Worm (Caenorhabditis elegans) whole organism, L1 larva: ENCODE measurements around the gene C28A5.6.

Experiments used
- F16B12.6 ChIP-seq: fragments of 150-350 bp; optimal IDR thresholded peaks from 2 replicates; lab custom pipeline; 2014; ENCODE audit warnings: missing biosample characterization, missing genetic modification characterization
- Y116A8C.19 ChIP-seq: sonication (generic microtip); optimal IDR thresholded peaks from 2 replicates; lab custom pipeline; 2016; ENCODE audit warnings: missing compliant biosample characterization, missing genetic modification characterization, borderline replicate concordance
- aha-1 ChIP-seq: fragments of 150-350 bp; optimal IDR thresholded peaks from 2 replicates; lab custom pipeline; 2014; ENCODE audit warnings: missing biosample characterization, missing genetic modification characterization
- alr-1 ChIP-seq: fragments of 200-800 bp; sonication (Bioruptor generic); optimal IDR thresholded peaks from 2 replicates; lab custom pipeline; 2018; ENCODE audit warnings: borderline replicate concordance, mild to moderate bottlenecking, missing genetic modification characterization, missing compliant biosample characterization
- aly-2 ChIP-seq: fragments of 150-350 bp; optimal IDR thresholded peaks from 2 replicates; lab custom pipeline; 2014; ENCODE audit warnings: missing biosample characterization, missing genetic modification characterization
- ceh-63 ChIP-seq: fragments of 200-800 bp; sonication (Bioruptor generic); optimal IDR thresholded peaks from 2 replicates; lab custom pipeline; 2018; ENCODE audit warnings: mild to moderate bottlenecking, missing genetic modification characterization, missing compliant biosample characterization
- ceh-8 ChIP-seq: fragments of 200-800 bp; sonication (Bioruptor generic); optimal IDR thresholded peaks from 2 replicates; lab custom pipeline; 2018; ENCODE audit warnings: mild to moderate bottlenecking, missing genetic modification characterization, moderate library complexity, missing compliant biosample characterization
- ces-1 ChIP-seq: fragments of 150-350 bp; optimal IDR thresholded peaks from 2 replicates; lab custom pipeline; 2014; ENCODE audit warnings: missing biosample characterization, missing genetic modification reagents, missing genetic modification characterization
- egl-27 ChIP-seq, 2 experiments: fragments of 150-350 bp in 1 of 2; sonication (generic microtip); optimal IDR thresholded peaks; 3 replicates each; lab custom pipeline; 2017 to 2018; ENCODE audit warnings: missing biosample characterization in 2 of 2, missing genetic modification characterization in 2 of 2, missing genetic modification reagents in 2 of 2
- elt-3 ChIP-seq, 6 experiments: fragments of 150-350 bp in 1 of 6; sonication (generic microtip); optimal IDR thresholded peaks; 2 replicates each; lab custom pipeline; 2017 to 2018; ENCODE audit warnings: missing biosample characterization in 6 of 6, missing genetic modification characterization in 6 of 6, inconsistent platforms in 1 of 6
- ets-5 ChIP-seq: fragments of 200-800 bp; sonication (Bioruptor generic); IDR thresholded peaks from 2 replicates; pipeline ENCODE4 v1.3.6; 2022; ENCODE audit warnings: missing genetic modification characterization, missing compliant biosample characterization
- fkh-10 ChIP-seq: sonication (generic microtip); optimal IDR thresholded peaks from 2 replicates; lab custom pipeline; 2017; ENCODE audit warnings: missing biosample characterization, missing genetic modification reagents, missing genetic modification characterization
- fkh-4 ChIP-seq: sonication (generic microtip); optimal IDR thresholded peaks from 2 replicates; lab custom pipeline; 2016; ENCODE audit warnings: missing compliant biosample characterization, missing genetic modification characterization, borderline replicate concordance
- fkh-8 ChIP-seq: sonication (generic microtip); optimal IDR thresholded peaks from 2 replicates; lab custom pipeline; 2016; ENCODE audit warnings: mild to moderate bottlenecking, missing genetic modification characterization, missing compliant biosample characterization
- grh-1 ChIP-seq: fragments of 200-800 bp; sonication (Bioruptor generic); IDR thresholded peaks from 2 replicates; pipeline ENCODE4 v1.3.6; 2022; ENCODE audit warnings: missing genetic modification reagents, missing genetic modification characterization, missing compliant biosample characterization
- irx-1 ChIP-seq: sonication (generic microtip); optimal IDR thresholded peaks from 2 replicates; lab custom pipeline; 2016; ENCODE audit warnings: missing genetic modification characterization, missing compliant biosample characterization
- isw-1 ChIP-seq: fragments of 200-800 bp; sonication (Bioruptor generic); IDR thresholded peaks from 2 replicates; pipeline ENCODE4 v1.3.6; 2022; ENCODE audit warnings: missing genetic modification characterization, missing compliant biosample characterization
- jun-1 ChIP-seq: fragments of 150-350 bp; optimal IDR thresholded peaks from 2 replicates; lab custom pipeline; 2014; ENCODE audit warnings: missing biosample characterization, missing genetic modification reagents, missing genetic modification characterization
- lin-13 ChIP-seq: fragments of 150-350 bp; optimal IDR thresholded peaks from 2 replicates; lab custom pipeline; 2014; ENCODE audit warnings: missing biosample characterization, missing genetic modification reagents, missing genetic modification characterization
- lin-14 ChIP-seq: fragments of 200-800 bp; sonication (Bioruptor generic); optimal IDR thresholded peaks from 2 replicates; lab custom pipeline; 2018; ENCODE audit warnings: mild to moderate bottlenecking, missing genetic modification characterization, moderate library complexity, missing compliant biosample characterization
- lin-15B ChIP-seq: fragments of 150-350 bp; sonication (generic microtip); optimal IDR thresholded peaks from 3 replicates; lab custom pipeline; 2014; ENCODE audit warnings: missing biosample characterization, missing genetic modification characterization
- lin-39 ChIP-seq: fragments of 150-350 bp; optimal IDR thresholded peaks from 2 replicates; lab custom pipeline; 2014; ENCODE audit warnings: missing biosample characterization, missing genetic modification reagents, missing genetic modification characterization
- lir-3 ChIP-seq: sonication (generic microtip); optimal IDR thresholded peaks from 2 replicates; lab custom pipeline; 2016; ENCODE audit warnings: mild to moderate bottlenecking, missing genetic modification characterization, moderate library complexity, missing compliant biosample characterization; ENCODE audit not compliant: poor library complexity
- lsy-2 ChIP-seq, 2 experiments: fragments of 150-350 bp; optimal IDR thresholded peaks; 2 replicates each; lab custom pipeline; 2014; ENCODE audit warnings: missing biosample characterization in 2 of 2, missing genetic modification characterization in 2 of 2
- mef-2 ChIP-seq: fragments of 150-350 bp; optimal IDR thresholded peaks from 2 replicates; lab custom pipeline; 2014; ENCODE audit warnings: missing biosample characterization, missing genetic modification characterization
- nhr-11 ChIP-seq: fragments of 150-350 bp; optimal IDR thresholded peaks from 2 replicates; lab custom pipeline; 2014; ENCODE audit warnings: missing biosample characterization, missing genetic modification characterization
- nhr-12 ChIP-seq: sonication (generic microtip); optimal IDR thresholded peaks from 2 replicates; lab custom pipeline; 2017; ENCODE audit warnings: missing biosample characterization, missing genetic modification characterization
- nhr-19 ChIP-seq: fragments of 200-800 bp; sonication (Bioruptor generic); conservative IDR thresholded peaks from 2 replicates; pipeline ENCODE4 v1.3.6; 2022; ENCODE audit warnings: missing genetic modification characterization, missing compliant biosample characterization
- nhr-237 ChIP-seq: fragments of 150-350 bp; optimal IDR thresholded peaks from 2 replicates; lab custom pipeline; 2014; ENCODE audit warnings: missing biosample characterization, missing genetic modification characterization
- nhr-28 ChIP-seq: fragments of 150-350 bp; optimal IDR thresholded peaks from 2 replicates; lab custom pipeline; 2014; ENCODE audit warnings: missing biosample characterization, missing genetic modification characterization
- nhr-71 ChIP-seq: sonication (generic microtip); optimal IDR thresholded peaks from 2 replicates; lab custom pipeline; 2016; ENCODE audit warnings: mild to moderate bottlenecking, missing genetic modification characterization, moderate library complexity, missing compliant biosample characterization
- nhr-76 ChIP-seq: sonication (generic microtip); optimal IDR thresholded peaks from 2 replicates; lab custom pipeline; 2017; ENCODE audit warnings: missing biosample characterization, missing genetic modification characterization
- nhr-84 ChIP-seq: sonication (generic microtip); optimal IDR thresholded peaks from 2 replicates; lab custom pipeline; 2017; ENCODE audit warnings: missing biosample characterization, missing genetic modification characterization
- nhr-85 ChIP-seq: sonication (generic microtip); peaks from one replicate; lab custom pipeline; 2016; ENCODE audit warnings: missing genetic modification characterization, inconsistent platforms, missing compliant biosample characterization
- nhr-90 ChIP-seq: sonication (generic microtip); optimal IDR thresholded peaks from 2 replicates; lab custom pipeline; 2016; ENCODE audit warnings: mild to moderate bottlenecking, missing genetic modification characterization, missing compliant biosample characterization; ENCODE audit not compliant: poor library complexity
- pax-3 ChIP-seq: fragments of 200-800 bp; sonication (Bioruptor generic); optimal IDR thresholded peaks from 2 replicates; lab custom pipeline; 2018; ENCODE audit warnings: mild to moderate bottlenecking, missing genetic modification characterization, moderate library complexity, missing compliant biosample characterization
- skn-1 ChIP-seq: fragments of 150-350 bp; optimal IDR thresholded peaks from 2 replicates; lab custom pipeline; 2014; ENCODE audit warnings: missing biosample characterization, missing genetic modification characterization
- snpc-4 ChIP-seq: fragments of 150-350 bp; optimal IDR thresholded peaks from 2 replicates; lab custom pipeline; 2014; ENCODE audit warnings: missing biosample characterization, missing genetic modification characterization
- sox-4 ChIP-seq: sonication (generic microtip); optimal IDR thresholded peaks from 2 replicates; lab custom pipeline; 2016; ENCODE audit warnings: missing genetic modification characterization, missing compliant biosample characterization
- swsn-7 ChIP-seq: sonication (generic microtip); optimal IDR thresholded peaks from 2 replicates; lab custom pipeline; 2016; ENCODE audit warnings: missing genetic modification characterization, missing compliant biosample characterization
- tlp-1 ChIP-seq: fragments of 150-350 bp; optimal IDR thresholded peaks from 2 replicates; lab custom pipeline; 2014; ENCODE audit warnings: missing biosample characterization, missing genetic modification characterization
- unc-62 ChIP-seq: fragments of 150-350 bp; optimal IDR thresholded peaks from 2 replicates; lab custom pipeline; 2014; ENCODE audit warnings: missing biosample characterization, missing genetic modification reagents, missing genetic modification characterization
- unc-98 ChIP-seq: fragments of 200-800 bp; sonication (Bioruptor generic); IDR thresholded peaks from 2 replicates; pipeline ENCODE4 v1.3.6; 2022; ENCODE audit warnings: missing genetic modification characterization, missing compliant biosample characterization

Gene C28A5.6

ce11 chrIII:4429402-4429801, at the start of gene C28A5.6:
Gene C28A5.6, minus strand, starts transcription at chrIII:4429502.
- no peak for TF ChIP-seq nhr-90
- no peak for TF ChIP-seq snpc-4
- no peak for TF ChIP-seq ces-1 (GFP tag; lab: Kevin White, UChicago)
- no peak for TF ChIP-seq nhr-28 (tag; lab: Kevin White, UChicago)
- TF ChIP-seq unc-98 (GFP tag; lab: Robert Waterston, UW) = no peak
- no peak for TF ChIP-seq nhr-237 (tag; lab: Kevin White, UChicago)
- TF ChIP-seq aly-2 (tag; lab: Kevin White, UChicago) = no peak
- TF ChIP-seq sox-4 (tag; lab: Kevin White, UChicago) = no peak
- TF ChIP-seq lin-15B (tag; lab: Kevin White, UChicago) = no peak
- TF ChIP-seq fkh-4 (tag; lab: Kevin White, UChicago) = no peak
- no peak for TF ChIP-seq lin-13 (GFP tag; lab: Kevin White, UChicago)
- TF ChIP-seq swsn-7 (tag; lab: Kevin White, UChicago) = no peak
- no peak for TF ChIP-seq jun-1
- no peak for TF ChIP-seq pax-3
- TF ChIP-seq fkh-8 (tag; lab: Kevin White, UChicago) = no peak

DNA sequence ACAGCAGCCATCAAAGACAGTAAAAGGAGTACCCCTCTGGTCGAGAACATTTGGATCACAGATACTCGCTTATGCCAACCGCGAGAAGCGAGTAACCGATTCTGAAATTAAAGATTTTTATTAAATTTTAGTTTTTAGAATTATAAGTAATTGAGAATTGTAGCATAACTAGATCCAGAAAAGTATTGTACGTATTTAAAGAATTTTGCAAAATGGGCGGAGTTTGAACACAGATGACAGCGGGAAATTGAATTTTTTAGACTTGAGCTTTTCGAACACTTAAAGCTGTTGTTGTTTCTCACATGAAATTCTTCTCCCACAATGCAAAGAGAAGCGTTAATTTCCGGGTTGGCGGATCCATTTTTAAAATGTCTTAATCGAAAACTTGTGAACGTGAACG, 48.2 kb upstream of the C28A5.6 start, which contains the start of gene ins-17:
ins-17 (minus strand) TSS at position 101 of the 400 bp plus-strand sequence.
- no peak for TF ChIP-seq mef-2
- TF ChIP-seq nhr-12 (tag; lab: Kevin White, UChicago) = no peak
- TF ChIP-seq egl-27 (tag; optimal IDR thresholded peaks at IDR 0.05; lab: Kevin White, UChicago) = no peak
- TF ChIP-seq elt-3 (tag; optimal IDR thresholded peaks at IDR 0.05; lab: Kevin White, UChicago) = no peak
- TF ChIP-seq sox-4 (tag; lab: Kevin White, UChicago) = no peak
- TF ChIP-seq nhr-19 (GFP tag; lab: Robert Waterston, UW) = no peak

DNA sequence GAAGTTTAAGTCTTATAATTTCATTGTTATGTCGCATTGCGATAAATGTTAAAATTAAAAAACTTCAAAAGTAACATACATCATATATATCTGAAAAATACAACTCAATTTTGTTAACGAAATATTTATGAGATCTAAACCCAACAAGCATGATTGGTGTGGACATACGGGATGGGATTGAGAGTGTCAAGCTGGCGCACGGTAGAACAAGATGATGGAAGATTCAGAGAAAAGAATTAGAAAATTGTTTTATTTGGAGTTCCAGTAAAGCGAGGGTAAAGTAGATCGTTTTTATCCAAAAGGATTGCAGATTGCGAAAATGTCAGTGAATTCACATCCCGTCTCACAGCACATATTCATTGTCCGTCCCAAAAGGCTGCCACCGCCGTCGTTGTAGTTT, 47.5 kb upstream of the C28A5.6 start:
- TF ChIP-seq skn-1 (tag; lab: Kevin White, UChicago) = no peak
- TF ChIP-seq nhr-11 (tag; lab: Kevin White, UChicago) = no peak
- peak in 1 of 2 experiments; percentile 14 for TF ChIP-seq lsy-2 (tag; optimal IDR thresholded peaks at IDR 0.05; lab: Kevin White, UChicago)
- TF ChIP-seq ets-5 (GFP tag; lab: Robert Waterston, UW) = no peak

- TF ChIP-seq isw-1 (no peak), nhr-71 (no peak), lin-39 (tag; lab: Kevin White, UChicago) (no peak), elt-3 (tag; optimal IDR thresholded peaks at IDR 0.05; lab: Kevin White, UChicago) (no peak), unc-62 (GFP tag; lab: Kevin White, UChicago) (no peak), lsy-2 (tag; optimal IDR thresholded peaks at IDR 0.05; lab: Kevin White, UChicago) (no peak)
Measured at ce11 chrIII:4476313-4476712, 47.0 kb upstream of the C28A5.6 start.

DNA sequence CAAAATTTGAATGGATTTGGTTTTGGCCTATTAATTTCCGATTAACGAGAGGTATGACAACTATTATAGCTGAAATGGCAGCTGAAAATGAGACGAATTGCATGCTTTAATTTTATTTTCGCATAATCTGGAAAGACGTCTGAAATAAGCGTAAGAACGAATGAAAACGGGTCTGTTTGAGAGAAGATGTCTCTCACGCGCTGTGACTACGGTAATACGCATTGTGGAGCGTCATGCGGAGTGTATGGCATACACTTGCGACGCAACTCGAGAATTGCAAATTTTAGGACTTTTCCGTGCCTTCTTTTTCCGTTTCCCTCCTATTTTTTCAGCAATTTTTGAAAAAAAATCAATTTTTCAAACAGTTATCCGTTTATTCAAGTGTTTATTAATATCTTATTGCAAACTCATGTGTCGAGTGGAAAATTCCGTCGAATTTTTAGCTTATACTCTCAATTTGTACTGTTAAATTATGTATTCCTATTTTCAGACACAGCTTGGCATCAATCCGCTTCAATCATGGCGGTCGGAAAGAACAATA, 46.2 kb upstream of the C28A5.6 start, which contains the start of gene rps-1:
rps-1 (plus strand) TSS at position 491 of the 541 bp plus-strand sequence.
- peak; percentile 74 for TF ChIP-seq nhr-84 (tag; lab: Kevin White, UChicago)
- TF ChIP-seq snpc-4 = peak; percentile 92
- TF ChIP-seq swsn-7 (tag; lab: Kevin White, UChicago) = peak; percentile 99
- peak; percentile 94 for TF ChIP-seq lin-15B (tag; lab: Kevin White, UChicago)
- peak; percentile 91 for TF ChIP-seq aha-1 (tag; lab: Kevin White, UChicago)
- peak; percentile 100 for TF ChIP-seq lsy-2 (tag; optimal IDR thresholded peaks at IDR 0.05; lab: Kevin White, UChicago)
- TF ChIP-seq ceh-63 (GFP tag; lab: Kevin White, UChicago) = peak; percentile 91
- TF ChIP-seq nhr-85 (tag; lab: Kevin White, UChicago) = peak; percentile 99
- peak; percentile 98 for TF ChIP-seq fkh-10
- TF ChIP-seq nhr-19 (GFP tag; lab: Robert Waterston, UW) = peak; percentile 99
- peak; percentile 99 for TF ChIP-seq lin-14 (GFP tag; lab: Kevin White, UChicago)
- peak; percentile 91 for TF ChIP-seq fkh-4 (tag; lab: Kevin White, UChicago)
- TF ChIP-seq grh-1 (GFP tag; lab: Robert Waterston, UW) = peak; percentile 96
- peak; percentile 97 for TF ChIP-seq lin-39 (tag; lab: Kevin White, UChicago)
- TF ChIP-seq lir-3 (tag; lab: Kevin White, UChicago) = peak; percentile 94
- TF ChIP-seq irx-1 (tag; lab: Kevin White, UChicago) = peak; percentile 98
- peak; percentile 67 for TF ChIP-seq ces-1 (GFP tag; lab: Kevin White, UChicago)
- TF ChIP-seq F16B12.6 (tag; lab: Kevin White, UChicago) = peak; percentile 82
- peak; percentile 96 for TF ChIP-seq ceh-8 (GFP tag; lab: Kevin White, UChicago)
- TF ChIP-seq alr-1 = no peak
- TF ChIP-seq unc-62 (GFP tag; lab: Kevin White, UChicago) = peak; percentile 63
- TF ChIP-seq nhr-76 (tag; lab: Kevin White, UChicago) = peak; percentile 68
- peak; percentile 91 for TF ChIP-seq nhr-237 (tag; lab: Kevin White, UChicago)
- no peak for TF ChIP-seq Y116A8C.19 (tag; lab: Kevin White, UChicago)
- no peak for TF ChIP-seq tlp-1
